Fruit fly (Drosophila melanogaster) whole organism, prepupa: ENCODE results near the gene CG31126.

Experiments used
- CG10631 ChIP-seq: fragments of 200-800 bp; sonication (Bioruptor generic); optimal IDR thresholded peaks from 2 replicates; lab custom pipeline; 2016; ENCODE audit warnings: missing biosample characterization, missing genetic modification characterization
- CG10669 ChIP-seq: fragments of 200-800 bp; sonication (Bioruptor generic); optimal IDR thresholded peaks from 3 replicates; lab custom pipeline; 2018; ENCODE audit warnings: missing biosample characterization, mild to moderate bottlenecking, missing genetic modification characterization, moderate library complexity
- CG11762 ChIP-seq: fragments of 200-800 bp; sonication (Bioruptor generic); optimal IDR thresholded peaks from 3 replicates; lab custom pipeline; 2016; ENCODE audit warnings: missing biosample characterization, missing genetic modification characterization; ENCODE audit not compliant: insufficient read depth
- CG11902 ChIP-seq: fragments of 200-800 bp; sonication (Bioruptor generic); optimal IDR thresholded peaks from 3 replicates; lab custom pipeline; 2016; ENCODE audit warnings: missing biosample characterization, missing genetic modification characterization
- CG15336 ChIP-seq: fragments of 200-800 bp; sonication (Bioruptor generic); IDR thresholded peaks from 2 replicates; pipeline ENCODE4 v1.3.6; 2022; ENCODE audit warnings: missing biosample characterization, missing genetic modification characterization
- CG1621 ChIP-seq: fragments of 200-800 bp; sonication (Bioruptor generic); optimal IDR thresholded peaks from 3 replicates; lab custom pipeline; 2018; ENCODE audit warnings: missing biosample characterization, mild to moderate bottlenecking, missing genetic modification characterization
- CG16779 ChIP-seq: fragments of 200-800 bp; sonication (Bioruptor generic); optimal IDR thresholded peaks from 3 replicates; lab custom pipeline; 2017; ENCODE audit warnings: missing biosample characterization, mild to moderate bottlenecking, missing genetic modification characterization
- CG3032 ChIP-seq: fragments of 200-800 bp; optimal IDR thresholded peaks from 2 replicates; lab custom pipeline; 2019; ENCODE audit warnings: missing biosample characterization, mild to moderate bottlenecking, missing genetic modification characterization, moderate library complexity
- CG31627 ChIP-seq: fragments of 200-800 bp; sonication (Bioruptor generic); optimal IDR thresholded peaks from 3 replicates; lab custom pipeline; 2016; ENCODE audit warnings: missing biosample characterization, missing genetic modification characterization
- CG3919 ChIP-seq: fragments of 200-800 bp; sonication (Bioruptor generic); optimal IDR thresholded peaks from 3 replicates; lab custom pipeline; 2016; ENCODE audit warnings: missing biosample characterization, missing genetic modification characterization
- CG4318 ChIP-seq: fragments of 200-800 bp; sonication (Bioruptor generic); optimal IDR thresholded peaks from 3 replicates; lab custom pipeline; 2017; ENCODE audit warnings: missing biosample characterization, mild to moderate bottlenecking, missing genetic modification characterization
- CG6163 ChIP-seq: fragments of 200-800 bp; sonication (Bioruptor generic); IDR thresholded peaks from 3 replicates; pipeline ENCODE4 v1.3.6; 2022; ENCODE audit warnings: missing biosample characterization, missing genetic modification characterization
- CG6792 ChIP-seq: fragments of 200-800 bp; sonication (Bioruptor generic); optimal IDR thresholded peaks from 3 replicates; lab custom pipeline; 2016; ENCODE audit warnings: missing biosample characterization, missing genetic modification characterization
- CG6854 ChIP-seq: fragments of 200-800 bp; sonication (Bioruptor generic); optimal IDR thresholded peaks from 2 replicates; lab custom pipeline; 2017; ENCODE audit warnings: missing biosample characterization, mild to moderate bottlenecking, missing genetic modification characterization
- CG7368 ChIP-seq: fragments of 200-800 bp; sonication (Bioruptor generic); optimal IDR thresholded peaks from 3 replicates; lab custom pipeline; 2016; ENCODE audit warnings: missing biosample characterization, missing genetic modification characterization
- CG8119 ChIP-seq: fragments of 200-800 bp; sonication (Bioruptor generic); IDR thresholded peaks from 3 replicates; pipeline ENCODE4 v1.3.6; 2022; ENCODE audit warnings: missing biosample characterization, missing genetic modification characterization
- CG8319 ChIP-seq: fragments of 200-800 bp; sonication (Bioruptor generic); optimal IDR thresholded peaks from 3 replicates; lab custom pipeline; 2016; ENCODE audit warnings: missing biosample characterization, missing genetic modification characterization
- CG8632 ChIP-seq: fragments of 200-800 bp; sonication (Bioruptor generic); optimal IDR thresholded peaks from 3 replicates; lab custom pipeline; 2016; ENCODE audit warnings: missing biosample characterization, missing genetic modification characterization
- CG9139 ChIP-seq: fragments of 200-800 bp; sonication (Bioruptor generic); optimal IDR thresholded peaks from 3 replicates; lab custom pipeline; 2017; ENCODE audit warnings: missing biosample characterization, mild to moderate bottlenecking, missing genetic modification characterization
- Eip75B ChIP-seq: fragments of 200-800 bp; sonication (Bioruptor generic); optimal IDR thresholded peaks from 3 replicates; lab custom pipeline; 2016; ENCODE audit warnings: missing biosample characterization, missing genetic modification characterization
- Eip78C ChIP-seq: fragments of 200-800 bp; sonication (Bioruptor generic); peaks from one replicate; lab custom pipeline; 2016; ENCODE audit warnings: missing biosample characterization, missing genetic modification characterization
- Ets96B ChIP-seq: fragments of 200-800 bp; optimal IDR thresholded peaks from 2 replicates; lab custom pipeline; 2019; ENCODE audit warnings: missing biosample characterization, mild to moderate bottlenecking, missing genetic modification characterization, moderate library complexity
- Gug ChIP-seq: fragments of 200-800 bp; sonication (Bioruptor generic); IDR thresholded peaks from 2 replicates; pipeline ENCODE4 v1.3.6; 2022; ENCODE audit warnings: missing biosample characterization, missing genetic modification characterization
- Hr39 ChIP-seq: fragments of 200-800 bp; sonication (Bioruptor generic); optimal IDR thresholded peaks from 2 replicates; lab custom pipeline; 2016; ENCODE audit warnings: missing biosample characterization, missing genetic modification characterization
- Hr4 ChIP-seq: fragments of 200-800 bp; sonication (Bioruptor generic); optimal IDR thresholded peaks from 3 replicates; lab custom pipeline; 2016; ENCODE audit warnings: missing biosample characterization, missing genetic modification characterization
- Lpt ChIP-seq: fragments of 200-800 bp; sonication (Bioruptor generic); optimal IDR thresholded peaks from 3 replicates; lab custom pipeline; 2016; ENCODE audit warnings: missing biosample characterization, missing genetic modification characterization
- Met ChIP-seq: fragments of 200-800 bp; sonication (Bioruptor generic); optimal IDR thresholded peaks from 3 replicates; lab custom pipeline; 2016; ENCODE audit warnings: missing biosample characterization, missing genetic modification characterization
- Smox ChIP-seq: fragments of 200-800 bp; sonication (Bioruptor generic); optimal IDR thresholded peaks from 3 replicates; lab custom pipeline; 2016; ENCODE audit warnings: missing biosample characterization, missing genetic modification characterization
- Sox102F ChIP-seq: fragments of 200-800 bp; sonication (Bioruptor generic); optimal IDR thresholded peaks from 2 replicates; lab custom pipeline; 2016; ENCODE audit warnings: missing biosample characterization, mild to moderate bottlenecking, missing genetic modification characterization
- Sox14 ChIP-seq: fragments of 200-800 bp; sonication (Bioruptor generic); optimal IDR thresholded peaks from 3 replicates; lab custom pipeline; 2016; ENCODE audit warnings: missing biosample characterization, missing genetic modification characterization
- achi ChIP-seq: fragments of 200-800 bp; sonication (Bioruptor generic); optimal IDR thresholded peaks from 3 replicates; lab custom pipeline; 2016; ENCODE audit warnings: missing biosample characterization, missing genetic modification characterization
- dsx ChIP-seq: fragments of 200-800 bp; optimal IDR thresholded peaks from 3 replicates; lab custom pipeline; 2019; ENCODE audit warnings: missing biosample characterization, mild to moderate bottlenecking, missing genetic modification characterization, moderate library complexity; ENCODE audit not compliant: poor library complexity, severe bottlenecking
- eg ChIP-seq: fragments of 200-800 bp; sonication (Bioruptor generic); IDR thresholded peaks from 3 replicates; pipeline ENCODE4 v1.3.6; 2022; ENCODE audit warnings: missing biosample characterization, missing genetic modification characterization
- esn ChIP-seq: fragments of 200-800 bp; sonication (Bioruptor generic); optimal IDR thresholded peaks from 2 replicates; lab custom pipeline; 2016; ENCODE audit warnings: missing biosample characterization, mild to moderate bottlenecking, missing genetic modification characterization, moderate library complexity
- fd85E ChIP-seq: fragments of 200-800 bp; sonication (Bioruptor generic); optimal IDR thresholded peaks from 3 replicates; lab custom pipeline; 2016; ENCODE audit warnings: missing biosample characterization, missing genetic modification characterization
- fkh ChIP-seq: fragments of 200-800 bp; sonication (Bioruptor generic); optimal IDR thresholded peaks from 3 replicates; lab custom pipeline; 2017; ENCODE audit warnings: missing biosample characterization, mild to moderate bottlenecking, missing genetic modification characterization, moderate library complexity
- pdm3 ChIP-seq: fragments of 200-800 bp; sonication (Bioruptor generic); optimal IDR thresholded peaks from 3 replicates; lab custom pipeline; 2016; ENCODE audit warnings: missing biosample characterization, missing genetic modification characterization
- salr ChIP-seq, 2 experiments: fragments of 200-800 bp; sonication (Bioruptor generic); optimal IDR thresholded peaks; 3 replicates each; lab custom pipeline; 2016 to 2018; ENCODE audit warnings: missing biosample characterization in 2 of 2, missing genetic modification characterization in 2 of 2, mild to moderate bottlenecking in 1 of 2
- spab ChIP-seq: fragments of 200-800 bp; sonication (Bioruptor generic); optimal IDR thresholded peaks from 2 replicates; lab custom pipeline; 2017; ENCODE audit warnings: missing biosample characterization, mild to moderate bottlenecking, missing genetic modification characterization, missing genetic modification reagents
- svp ChIP-seq: fragments of 200-800 bp; sonication (Bioruptor generic); peaks from one replicate; lab custom pipeline; 2016; ENCODE audit warnings: missing biosample characterization, missing genetic modification characterization
- vri ChIP-seq: fragments of 200-800 bp; sonication (Bioruptor generic); optimal IDR thresholded peaks from 3 replicates; lab custom pipeline; 2016; ENCODE audit warnings: missing biosample characterization, mild to moderate bottlenecking, missing genetic modification characterization

The CG31126 gene

dm6 chr3R:24634312-24634711 lies 25.1 kb upstream of the CG31126 start:
- TF ChIP-seq vri (no peak), CG8632 (no peak), CG3032 (tag; lab: Kevin White, UChicago) (no peak), Hr4 (no peak), svp (peak; percentile 83)

dm6 chr3R:24634957-24635356 lies 24.5 kb upstream of the CG31126 start, which contains the start of gene MtnF:
MtnF (minus strand) TSS chr3R:24635165.
- TF ChIP-seq CG8632 (no peak), svp (no peak), CG4318 (GFP tag; lab: Kevin White, UChicago) (no peak), CG9139 (no peak), Eip75B (no peak), Met (no peak), CG16779 (tag; lab: Kevin White, UChicago) (no peak), CG3919 (GFP tag; lab: Kevin White, UChicago) (no peak), Sox102F (GFP tag; lab: Kevin White, UChicago) (no peak), CG7368 (no peak), CG6792 (no peak), fd85E (GFP tag; lab: Kevin White, UChicago) (no peak), CG6854 (GFP tag; lab: Kevin White, UChicago) (no peak), fkh (GFP tag; lab: Kevin White, UChicago) (no peak), salr (GFP tag; optimal IDR thresholded peaks at IDR 0.05; lab: Kevin White, UChicago) (no peak), CG10631 (GFP tag; lab: Kevin White, UChicago) (no peak), Gug (GFP tag; lab: Robert Waterston, UW) (no peak), Hr4 (no peak), esn (GFP tag; lab: Kevin White, UChicago) (no peak)

- TF ChIP-seq Hr39 (GFP tag; lab: Kevin White, UChicago) = no peak
- 0 out of 3 replicates have a peak, but pooled peaks have one; percentile 14 for TF ChIP-seq CG6163 (GFP tag; lab: Robert Waterston, UW)
- no peak for TF ChIP-seq CG10631 (GFP tag; lab: Kevin White, UChicago)
- TF ChIP-seq eg (GFP tag; lab: Robert Waterston, UW) = 0 out of 3 replicates have a peak, but pooled peaks have one; percentile 27
- no peak for TF ChIP-seq Eip78C (GFP tag; lab: Kevin White, UChicago)
- no peak for TF ChIP-seq CG6854 (GFP tag; lab: Kevin White, UChicago)
These were observed 9.5 kb upstream of the CG31126 start, which contains the start of the genes puf and ash2 for dm6 chr3R:24649923-24650322. puf (minus strand) TSS chr3R:24650043. ash2 (plus strand) TSS chr3R:24650125.

- peak; percentile 38; the same call in 1 of the 3 replicates for TF ChIP-seq eg (GFP tag; lab: Robert Waterston, UW)
- no peak for TF ChIP-seq Hr39 (GFP tag; lab: Kevin White, UChicago)
- no peak for TF ChIP-seq CG3032 (tag; lab: Kevin White, UChicago)
- TF ChIP-seq CG15336 (GFP tag; lab: Robert Waterston, UW) = peak; percentile 64
- TF ChIP-seq salr (GFP tag; optimal IDR thresholded peaks at IDR 0.05; lab: Kevin White, UChicago) = no peak
- no peak for TF ChIP-seq spab (GFP tag; lab: Kevin White, UChicago)
- TF ChIP-seq Smox (GFP tag; lab: Kevin White, UChicago) = no peak
- no peak for TF ChIP-seq CG10669
- TF ChIP-seq CG31627 (GFP tag; lab: Kevin White, UChicago) = no peak
- no peak for TF ChIP-seq CG10631 (GFP tag; lab: Kevin White, UChicago)
- TF ChIP-seq dsx (GFP tag; lab: Kevin White, UChicago) = peak; percentile 49
- peak; percentile 59 for TF ChIP-seq Lpt (GFP tag; lab: Kevin White, UChicago)
- peak; percentile 56; the same call in 1 of the 3 replicates for TF ChIP-seq CG8119
- no peak for TF ChIP-seq CG11902
- peak; percentile 64 for TF ChIP-seq CG1621 (tag; lab: Kevin White, UChicago)
- no peak for TF ChIP-seq CG11762 (GFP tag; lab: Kevin White, UChicago)
- peak; percentile 8 for TF ChIP-seq esn (GFP tag; lab: Kevin White, UChicago)
- TF ChIP-seq vri = no peak
- no peak for TF ChIP-seq Sox102F (GFP tag; lab: Kevin White, UChicago)
- TF ChIP-seq CG6163 (GFP tag; lab: Robert Waterston, UW) = peak; percentile 85
- no peak for TF ChIP-seq pdm3
- no peak for TF ChIP-seq Ets96B (tag; lab: Kevin White, UChicago)
- no peak for TF ChIP-seq CG8319 (GFP tag; lab: Kevin White, UChicago)
- TF ChIP-seq CG6854 (GFP tag; lab: Kevin White, UChicago) = peak; percentile 29
- peak; percentile 6 for TF ChIP-seq Sox14 (GFP tag; lab: Kevin White, UChicago)
- peak; percentile 29 for TF ChIP-seq achi (GFP tag; lab: Kevin White, UChicago)
These were observed 8.4 kb upstream of the CG31126 start for dm6 chr3R:24651044-24651459.
